Worm (Caenorhabditis elegans) whole organism, L3 larva: ENCODE data around the gene Y53F4B.1.

Experiments
- ZK546.5 ChIP-seq: sonication (generic microtip); optimal IDR thresholded peaks from 2 replicates; lab custom pipeline; 2017; ENCODE audit warnings: missing biosample characterization, missing genetic modification characterization
- aly-2 ChIP-seq: fragments of 150-350 bp; optimal IDR thresholded peaks from 2 replicates; lab custom pipeline; 2014; ENCODE audit warnings: missing biosample characterization, missing genetic modification characterization
- ceh-16 ChIP-seq: sonication (generic microtip); optimal IDR thresholded peaks from 2 replicates; lab custom pipeline; 2017; ENCODE audit warnings: missing biosample characterization, missing genetic modification characterization
- ceh-82 ChIP-seq: fragments of 150-350 bp; optimal IDR thresholded peaks from 2 replicates; lab custom pipeline; 2014; ENCODE audit warnings: missing biosample characterization, missing genetic modification characterization
- ceh-9 ChIP-seq: sonication (generic microtip); optimal IDR thresholded peaks from 2 replicates; lab custom pipeline; 2018; ENCODE audit warnings: missing biosample characterization, missing genetic modification characterization
- egl-27 ChIP-seq: sonication (generic microtip); optimal IDR thresholded peaks from 4 replicates; lab custom pipeline; 2017; ENCODE audit warnings: missing biosample characterization, missing genetic modification reagents, missing genetic modification characterization
- egl-5 ChIP-seq: fragments of 150-350 bp; optimal IDR thresholded peaks from 2 replicates; lab custom pipeline; 2017; ENCODE audit warnings: missing biosample characterization, missing genetic modification reagents, missing genetic modification characterization, inconsistent platforms
- elt-1 ChIP-seq: fragments of 150-350 bp; optimal IDR thresholded peaks from 2 replicates; lab custom pipeline; 2014; ENCODE audit warnings: missing biosample characterization, missing genetic modification characterization
- elt-2 ChIP-seq: sonication (generic microtip); optimal IDR thresholded peaks from 2 replicates; lab custom pipeline; 2016; ENCODE audit warnings: missing genetic modification reagents, mild to moderate bottlenecking, missing genetic modification characterization, missing compliant biosample characterization
- fkh-10 ChIP-seq: sonication (generic microtip); optimal IDR thresholded peaks from 2 replicates; lab custom pipeline; 2017; ENCODE audit warnings: missing biosample characterization, missing genetic modification reagents, missing genetic modification characterization
- fkh-2 ChIP-seq: fragments of 150-350 bp; optimal IDR thresholded peaks from 2 replicates; lab custom pipeline; 2014; ENCODE audit warnings: missing biosample characterization, missing genetic modification reagents, missing genetic modification characterization
- fos-1 ChIP-seq: fragments of 150-350 bp; optimal IDR thresholded peaks from 2 replicates; lab custom pipeline; 2014; ENCODE audit warnings: missing biosample characterization, missing genetic modification characterization
- hmg-11 ChIP-seq: sonication (generic microtip); optimal IDR thresholded peaks from 2 replicates; lab custom pipeline; 2016; ENCODE audit warnings: missing genetic modification characterization, missing compliant biosample characterization
- jun-1 ChIP-seq: fragments of 150-350 bp; optimal IDR thresholded peaks from 2 replicates; lab custom pipeline; 2014; ENCODE audit warnings: missing biosample characterization, missing genetic modification reagents, missing genetic modification characterization
- lin-15B ChIP-seq: fragments of 150-350 bp; optimal IDR thresholded peaks from 2 replicates; lab custom pipeline; 2014; ENCODE audit warnings: missing biosample characterization, missing genetic modification characterization
- lin-39 ChIP-seq: fragments of 150-350 bp; optimal IDR thresholded peaks from 2 replicates; lab custom pipeline; 2018; ENCODE audit warnings: missing biosample characterization, missing genetic modification reagents, missing genetic modification characterization
- lsy-12 ChIP-seq: sonication (generic microtip); optimal IDR thresholded peaks from 2 replicates; lab custom pipeline; 2016; ENCODE audit warnings: mild to moderate bottlenecking, missing genetic modification characterization, missing compliant biosample characterization
- mdl-1 ChIP-seq: fragments of 150-350 bp; optimal IDR thresholded peaks from 2 replicates; lab custom pipeline; 2014; ENCODE audit warnings: missing biosample characterization, missing genetic modification characterization
- nhr-11 ChIP-seq: fragments of 150-350 bp; optimal IDR thresholded peaks from 2 replicates; lab custom pipeline; 2014; ENCODE audit warnings: missing biosample characterization, missing genetic modification characterization
- nhr-12 ChIP-seq: fragments of 150-350 bp; optimal IDR thresholded peaks from 2 replicates; lab custom pipeline; 2014; ENCODE audit warnings: missing biosample characterization, missing genetic modification characterization
- nhr-237 ChIP-seq: fragments of 150-350 bp; optimal IDR thresholded peaks from 2 replicates; lab custom pipeline; 2014; ENCODE audit warnings: missing biosample characterization, missing genetic modification characterization
- nhr-25 ChIP-seq: sonication (generic microtip); optimal IDR thresholded peaks from 2 replicates; lab custom pipeline; 2017; ENCODE audit warnings: missing biosample characterization, missing genetic modification characterization
- nhr-28 ChIP-seq: fragments of 150-350 bp; optimal IDR thresholded peaks from 2 replicates; lab custom pipeline; 2014; ENCODE audit warnings: missing biosample characterization, missing genetic modification characterization
- nhr-67 ChIP-seq: fragments of 150-350 bp; optimal IDR thresholded peaks from 2 replicates; lab custom pipeline; 2014; ENCODE audit warnings: missing biosample characterization, missing genetic modification characterization
- nhr-76 ChIP-seq: fragments of 150-350 bp; sonication (generic microtip); optimal IDR thresholded peaks from 5 replicates; lab custom pipeline; 2014; ENCODE audit warnings: missing biosample characterization, missing genetic modification characterization
- pha-4 ChIP-seq: fragments of 150-350 bp; optimal IDR thresholded peaks from 2 replicates; lab custom pipeline; 2014; ENCODE audit warnings: missing biosample characterization, missing genetic modification reagents, missing genetic modification characterization
- pqm-1 ChIP-seq: fragments of 150-350 bp; optimal IDR thresholded peaks from 2 replicates; lab custom pipeline; 2017; ENCODE audit warnings: missing biosample characterization, missing genetic modification characterization, inconsistent platforms
- skn-1 ChIP-seq: fragments of 150-350 bp; optimal IDR thresholded peaks from 2 replicates; lab custom pipeline; 2014; ENCODE audit warnings: missing biosample characterization, missing genetic modification characterization
- snpc-4 ChIP-seq: fragments of 150-350 bp; optimal IDR thresholded peaks from 2 replicates; lab custom pipeline; 2014; ENCODE audit warnings: missing biosample characterization, missing genetic modification characterization
- unc-39 ChIP-seq: sonication (generic microtip); optimal IDR thresholded peaks from 4 replicates; lab custom pipeline; 2017; ENCODE audit warnings: missing biosample characterization, missing genetic modification characterization
- unc-62 ChIP-seq: fragments of 150-350 bp; sonication (generic microtip); optimal IDR thresholded peaks from 4 replicates; lab custom pipeline; 2014; ENCODE audit warnings: missing biosample characterization, missing genetic modification reagents, missing genetic modification characterization
- ztf-11 ChIP-seq: fragments of 150-350 bp; optimal IDR thresholded peaks from 2 replicates; lab custom pipeline; 2014; ENCODE audit warnings: missing biosample characterization, missing genetic modification characterization
- ztf-4 ChIP-seq: fragments of 150-350 bp; optimal IDR thresholded peaks from 2 replicates; lab custom pipeline; 2014; ENCODE audit warnings: missing biosample characterization, missing genetic modification characterization

The Y53F4B.1 gene

ce11 chrII:14969320-14969950, 11.4 kb upstream of the Y53F4B.1 start, which contains the start of the genes pole-4, nsun-5 and metl-2 (continued):
- TF ChIP-seq snpc-4 (tag; lab: Kevin White, UChicago) (peak; percentile 70), nhr-67 (no peak), jun-1 (tag; lab: Kevin White, UChicago) (no peak), nhr-25 (tag; lab: Kevin White, UChicago) (no peak), aly-2 (tag; lab: Kevin White, UChicago) (no peak), pqm-1 (tag; lab: Kevin White, UChicago) (no peak)
- TF ChIP-seq, all 47 proteins: peak for 6

ce11 chrII:14968275-14968674, 10.3 kb upstream of the Y53F4B.1 start:
- TF ChIP-seq nhr-237 (tag; lab: Kevin White, UChicago) (no peak), ceh-16 (no peak)

DNA sequence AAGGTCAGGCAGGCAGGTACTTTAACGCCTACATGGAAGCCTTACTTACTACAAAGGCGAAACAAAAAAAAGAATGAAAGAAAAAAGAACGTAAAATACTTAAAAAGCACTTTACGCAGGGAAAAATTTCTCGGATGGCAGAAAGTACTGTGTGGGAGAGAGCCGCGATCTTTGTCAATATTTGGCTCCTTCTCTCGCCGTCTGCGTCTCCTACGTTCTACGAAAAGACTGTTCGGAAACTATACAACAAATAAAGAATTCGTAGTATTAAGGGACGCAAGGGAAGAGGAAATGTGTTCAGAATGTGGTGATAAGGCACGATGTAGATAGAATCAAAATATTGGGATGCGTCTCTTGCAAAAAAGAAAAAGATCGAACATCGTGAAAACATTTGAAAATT, 9.1 kb upstream of the Y53F4B.1 start:
- TF ChIP-seq elt-2 (peak; percentile 35), pha-4 (tag; lab: Kevin White, UChicago) (peak; percentile 96), nhr-11 (tag; lab: Kevin White, UChicago) (no peak), nhr-12 (no peak)
- TF ChIP-seq, all 47 proteins: peak for 2

ce11 chrII:14966420-14966819, 8.4 kb upstream of the Y53F4B.1 start:
- TF ChIP-seq unc-39 (tag; lab: Kevin White, UChicago) (no peak), fkh-2 (tag; lab: Kevin White, UChicago) (no peak), snpc-4 (tag; lab: Kevin White, UChicago) (no peak), skn-1 (tag; lab: Kevin White, UChicago) (no peak), mdl-1 (tag; lab: Kevin White, UChicago) (no peak), nhr-76 (tag; lab: Kevin White, UChicago) (no peak), pqm-1 (tag; lab: Kevin White, UChicago) (no peak), lin-15B (no peak), ceh-82 (tag; lab: Kevin White, UChicago) (no peak), egl-27 (tag; lab: Kevin White, UChicago) (no peak), ceh-9 (tag; lab: Kevin White, UChicago) (no peak), fos-1 (tag; lab: Kevin White, UChicago) (no peak), fkh-10 (GFP tag; lab: Kevin White, UChicago) (no peak), nhr-28 (tag; lab: Kevin White, UChicago) (no peak), ztf-4 (tag; lab: Kevin White, UChicago) (no peak), unc-62 (GFP tag; lab: Kevin White, UChicago) (no peak), elt-1 (no peak), jun-1 (tag; lab: Kevin White, UChicago) (no peak), ZK546.5 (tag; lab: Kevin White, UChicago) (no peak)
- TF ChIP-seq, all 47 proteins: peak for 0

ce11 chrII:14964877-14965276, 6.9 kb upstream of the Y53F4B.1 start:
- peak; percentile 24 for TF ChIP-seq pha-4 (tag; lab: Kevin White, UChicago)
- no peak for TF ChIP-seq jun-1 (tag; lab: Kevin White, UChicago)
- TF ChIP-seq elt-2, result peak; percentile 88
- TF ChIP-seq pqm-1 (tag; lab: Kevin White, UChicago), result peak; percentile 85

DNA sequence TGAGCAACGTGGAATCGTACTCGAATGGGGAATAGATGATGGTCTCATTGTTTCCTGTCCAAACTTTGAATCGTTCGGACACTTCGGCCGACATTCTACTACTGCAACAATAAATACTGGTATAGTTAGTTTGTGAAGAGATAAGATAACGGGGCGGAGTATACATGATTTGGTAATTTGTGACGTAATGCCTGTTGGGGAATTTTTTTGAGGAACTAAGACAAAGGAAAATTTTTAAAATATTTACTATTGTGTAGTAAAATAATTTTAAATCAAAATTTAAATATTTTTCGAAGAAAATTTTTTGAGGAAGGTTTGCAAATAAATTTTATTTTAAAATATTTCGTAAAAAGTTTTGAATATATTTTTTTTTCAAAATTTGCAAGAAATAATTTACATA, 6.0 kb upstream of the Y53F4B.1 start, which contains the start of gene elo-9:
elo-9 (minus strand) TSS at position 101 of the 400 bp plus-strand sequence.
- TF ChIP-seq hmg-11, result no peak
- no peak for TF ChIP-seq nhr-237 (tag; lab: Kevin White, UChicago)
- TF ChIP-seq ztf-11 (tag; lab: Kevin White, UChicago), result no peak
- no peak for TF ChIP-seq ztf-4 (tag; lab: Kevin White, UChicago)
- no peak for TF ChIP-seq lsy-12 (tag; lab: Kevin White, UChicago)
- no peak for TF ChIP-seq egl-5 (tag; lab: Kevin White, UChicago)
- no peak for TF ChIP-seq lin-39 (tag; lab: Kevin White, UChicago)
- TF ChIP-seq egl-27 (tag; lab: Kevin White, UChicago), result no peak
- TF ChIP-seq mdl-1 (tag; lab: Kevin White, UChicago), result no peak
- TF ChIP-seq, all 47 proteins: peak for 0
